Worm (Caenorhabditis elegans) whole organism, L3 larva: Measurements from ENCODE around the gene nhr-37.
A peak's percentile ranks its signal among the peaks of the same experiment; 100 is the strongest.

Experiments
- R02D3.7 ChIP-seq: fragments of 150-350 bp; optimal IDR thresholded peaks from 2 replicates; lab custom pipeline; 2014; ENCODE audit warnings: missing biosample characterization, missing genetic modification characterization
- ZK546.5 ChIP-seq: sonication (generic microtip); optimal IDR thresholded peaks from 2 replicates; lab custom pipeline; 2017; ENCODE audit warnings: missing biosample characterization, missing genetic modification characterization
- aly-2 ChIP-seq: fragments of 150-350 bp; optimal IDR thresholded peaks from 2 replicates; lab custom pipeline; 2014; ENCODE audit warnings: missing biosample characterization, missing genetic modification characterization
- ama-1 ChIP-seq: fragments of 150-350 bp; optimal IDR thresholded peaks from 2 replicates; lab custom pipeline; 2018
- ceh-16 ChIP-seq: sonication (generic microtip); optimal IDR thresholded peaks from 2 replicates; lab custom pipeline; 2017; ENCODE audit warnings: missing biosample characterization, missing genetic modification characterization
- ceh-82 ChIP-seq: fragments of 150-350 bp; optimal IDR thresholded peaks from 2 replicates; lab custom pipeline; 2014; ENCODE audit warnings: missing biosample characterization, missing genetic modification characterization
- ceh-9 ChIP-seq: sonication (generic microtip); optimal IDR thresholded peaks from 2 replicates; lab custom pipeline; 2018; ENCODE audit warnings: missing biosample characterization, missing genetic modification characterization
- egl-27 ChIP-seq: sonication (generic microtip); optimal IDR thresholded peaks from 4 replicates; lab custom pipeline; 2017; ENCODE audit warnings: missing biosample characterization, missing genetic modification reagents, missing genetic modification characterization
- egl-5 ChIP-seq: fragments of 150-350 bp; optimal IDR thresholded peaks from 2 replicates; lab custom pipeline; 2017; ENCODE audit warnings: missing biosample characterization, missing genetic modification reagents, missing genetic modification characterization, inconsistent platforms
- elt-1 ChIP-seq: fragments of 150-350 bp; optimal IDR thresholded peaks from 2 replicates; lab custom pipeline; 2014; ENCODE audit warnings: missing biosample characterization, missing genetic modification characterization
- elt-2 ChIP-seq: sonication (generic microtip); optimal IDR thresholded peaks from 2 replicates; lab custom pipeline; 2016; ENCODE audit warnings: missing genetic modification reagents, mild to moderate bottlenecking, missing genetic modification characterization, missing compliant biosample characterization
- elt-3 ChIP-seq, 3 experiments: fragments of 150-350 bp in 1 of 3; sonication (generic microtip) in 2 of 3; optimal IDR thresholded peaks; 2 replicates in 2 of 3; 4 replicates in 1 of 3; lab custom pipeline; 2014 to 2017; ENCODE audit warnings: missing biosample characterization in 3 of 3, missing genetic modification characterization in 3 of 3
- eor-1 ChIP-seq, 2 experiments: fragments of 150-350 bp; optimal IDR thresholded peaks; 2 replicates each; lab custom pipeline; 2014 to 2018; ENCODE audit warnings: missing biosample characterization in 2 of 2, missing genetic modification characterization in 2 of 2
- fkh-10 ChIP-seq: sonication (generic microtip); optimal IDR thresholded peaks from 2 replicates; lab custom pipeline; 2017; ENCODE audit warnings: missing biosample characterization, missing genetic modification reagents, missing genetic modification characterization
- fkh-2 ChIP-seq: fragments of 150-350 bp; optimal IDR thresholded peaks from 2 replicates; lab custom pipeline; 2014; ENCODE audit warnings: missing biosample characterization, missing genetic modification reagents, missing genetic modification characterization
- fos-1 ChIP-seq: fragments of 150-350 bp; optimal IDR thresholded peaks from 2 replicates; lab custom pipeline; 2014; ENCODE audit warnings: missing biosample characterization, missing genetic modification characterization
- hmg-11 ChIP-seq: sonication (generic microtip); optimal IDR thresholded peaks from 2 replicates; lab custom pipeline; 2016; ENCODE audit warnings: missing genetic modification characterization, missing compliant biosample characterization
- jun-1 ChIP-seq: fragments of 150-350 bp; optimal IDR thresholded peaks from 2 replicates; lab custom pipeline; 2014; ENCODE audit warnings: missing biosample characterization, missing genetic modification reagents, missing genetic modification characterization
- lin-15B ChIP-seq: fragments of 150-350 bp; optimal IDR thresholded peaks from 2 replicates; lab custom pipeline; 2014; ENCODE audit warnings: missing biosample characterization, missing genetic modification characterization
- lin-39 ChIP-seq: fragments of 150-350 bp; optimal IDR thresholded peaks from 2 replicates; lab custom pipeline; 2018; ENCODE audit warnings: missing biosample characterization, missing genetic modification reagents, missing genetic modification characterization
- lsy-12 ChIP-seq: sonication (generic microtip); optimal IDR thresholded peaks from 2 replicates; lab custom pipeline; 2016; ENCODE audit warnings: mild to moderate bottlenecking, missing genetic modification characterization, missing compliant biosample characterization
- mml-1 ChIP-seq: fragments of 150-350 bp; sonication (generic microtip); optimal IDR thresholded peaks from 3 replicates; lab custom pipeline; 2014; ENCODE audit warnings: missing biosample characterization, missing genetic modification characterization
- nhr-12 ChIP-seq: fragments of 150-350 bp; optimal IDR thresholded peaks from 2 replicates; lab custom pipeline; 2014; ENCODE audit warnings: missing biosample characterization, missing genetic modification characterization
- nhr-23 ChIP-seq: fragments of 150-350 bp; optimal IDR thresholded peaks from 2 replicates; lab custom pipeline; 2014; ENCODE audit warnings: missing biosample characterization, missing genetic modification reagents, missing genetic modification characterization
- nhr-237 ChIP-seq: fragments of 150-350 bp; optimal IDR thresholded peaks from 2 replicates; lab custom pipeline; 2014; ENCODE audit warnings: missing biosample characterization, missing genetic modification characterization
- nhr-25 ChIP-seq: sonication (generic microtip); optimal IDR thresholded peaks from 2 replicates; lab custom pipeline; 2017; ENCODE audit warnings: missing biosample characterization, missing genetic modification characterization
- nhr-43 ChIP-seq: sonication (generic microtip); optimal IDR thresholded peaks from 2 replicates; lab custom pipeline; 2016; ENCODE audit warnings: mild to moderate bottlenecking, missing genetic modification characterization, missing compliant biosample characterization; ENCODE audit not compliant: poor library complexity, severe bottlenecking
- nhr-67 ChIP-seq: fragments of 150-350 bp; optimal IDR thresholded peaks from 2 replicates; lab custom pipeline; 2014; ENCODE audit warnings: missing biosample characterization, missing genetic modification characterization
- nhr-76 ChIP-seq: fragments of 150-350 bp; sonication (generic microtip); optimal IDR thresholded peaks from 5 replicates; lab custom pipeline; 2014; ENCODE audit warnings: missing biosample characterization, missing genetic modification characterization
- pha-4 ChIP-seq: fragments of 150-350 bp; optimal IDR thresholded peaks from 2 replicates; lab custom pipeline; 2014; ENCODE audit warnings: missing biosample characterization, missing genetic modification reagents, missing genetic modification characterization
- pqm-1 ChIP-seq: fragments of 150-350 bp; optimal IDR thresholded peaks from 2 replicates; lab custom pipeline; 2017; ENCODE audit warnings: missing biosample characterization, missing genetic modification characterization, inconsistent platforms
- sea-2 ChIP-seq: fragments of 150-350 bp; sonication (generic microtip); optimal IDR thresholded peaks from 4 replicates; lab custom pipeline; 2014; ENCODE audit warnings: missing biosample characterization, missing genetic modification reagents, missing genetic modification characterization
- snpc-4 ChIP-seq: fragments of 150-350 bp; optimal IDR thresholded peaks from 2 replicates; lab custom pipeline; 2014; ENCODE audit warnings: missing biosample characterization, missing genetic modification characterization
- unc-62 ChIP-seq: fragments of 150-350 bp; sonication (generic microtip); optimal IDR thresholded peaks from 4 replicates; lab custom pipeline; 2014; ENCODE audit warnings: missing biosample characterization, missing genetic modification reagents, missing genetic modification characterization
- zag-1 ChIP-seq: fragments of 150-350 bp; optimal IDR thresholded peaks from 2 replicates; lab custom pipeline; 2014; ENCODE audit warnings: missing biosample characterization, missing genetic modification characterization
- ztf-11 ChIP-seq: fragments of 150-350 bp; optimal IDR thresholded peaks from 2 replicates; lab custom pipeline; 2014; ENCODE audit warnings: missing biosample characterization, missing genetic modification characterization

nhr-37 gene

ce11 chrV:6659533-6659932, 37.5 kb downstream of the nhr-37 start:
- TF ChIP-seq lin-39 (tag; lab: Kevin White, UChicago), result peak; percentile 24
- no peak for TF ChIP-seq pha-4
- TF ChIP-seq, all 47 proteins: peak for 1

DNA sequence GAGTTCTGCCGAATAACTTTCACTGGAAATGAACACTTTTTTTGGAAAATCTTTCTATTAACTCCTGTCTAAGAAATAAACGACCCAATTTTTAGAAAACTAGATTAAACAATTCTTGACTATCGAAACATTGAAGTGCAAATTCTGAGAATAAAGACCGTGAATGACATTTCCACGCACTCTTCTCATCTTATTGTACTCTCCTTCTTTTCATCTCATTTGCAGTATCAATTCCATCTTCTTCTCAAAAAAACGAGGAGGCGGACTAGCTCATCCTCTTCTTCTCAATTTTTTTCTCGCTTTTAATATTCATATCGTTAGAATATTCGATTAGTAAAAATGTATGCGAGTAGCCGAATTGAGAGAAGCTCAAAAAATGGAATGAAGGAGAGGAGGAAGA, 39.7 kb downstream of the nhr-37 start:
- TF ChIP-seq lin-39 (tag; lab: Kevin White, UChicago) (no peak), R02D3.7 (no peak), pha-4 (no peak), ceh-82 (tag; lab: Kevin White, UChicago) (no peak), unc-62 (GFP tag; lab: Kevin White, UChicago) (no peak), zag-1 (tag; lab: Kevin White, UChicago) (no peak), nhr-12 (no peak), eor-1 (tag; optimal IDR thresholded peaks at IDR 0.05; lab: Kevin White, UChicago) (no peak), lin-15B (tag; lab: Kevin White, UChicago) (no peak), pqm-1 (tag; lab: Kevin White, UChicago) (no peak), egl-5 (tag; lab: Kevin White, UChicago) (no peak), fkh-2 (tag; lab: Kevin White, UChicago) (no peak), elt-3 (tag; optimal IDR thresholded peaks at IDR 0.05; lab: Kevin White, UChicago) (no peak), fkh-10 (GFP tag; lab: Kevin White, UChicago) (no peak), nhr-23 (no peak), ceh-9 (tag; lab: Kevin White, UChicago) (no peak), ztf-11 (tag; lab: Kevin White, UChicago) (no peak), ceh-16 (tag; lab: Kevin White, UChicago) (no peak), snpc-4 (tag; lab: Kevin White, UChicago) (no peak), elt-2 (tag; lab: Kevin White, UChicago) (no peak)

DNA sequence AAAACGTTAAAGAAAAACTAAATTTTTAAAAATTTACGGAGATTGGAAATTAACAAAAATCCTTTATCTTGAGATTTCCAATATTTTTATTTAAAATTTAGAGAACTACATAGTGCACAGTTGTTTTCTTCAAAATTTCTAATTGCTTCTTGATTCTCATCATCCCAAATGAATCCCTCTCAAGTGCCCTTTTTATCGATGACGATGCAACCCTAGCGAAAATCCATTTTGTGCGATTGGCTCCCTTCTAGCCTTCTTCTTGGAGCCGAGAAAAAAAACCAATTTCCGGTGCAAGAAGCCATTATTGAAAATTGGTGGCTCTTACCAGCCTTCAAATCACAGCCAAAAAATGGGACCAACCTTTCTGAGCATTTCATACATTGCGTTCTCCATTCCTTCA, 40.5 kb downstream of the nhr-37 start:
- TF ChIP-seq nhr-76 (no peak), nhr-12 (no peak)

- TF ChIP-seq sea-2 (GFP tag; lab: Kevin White, UChicago), result no peak
- TF ChIP-seq hmg-11 (tag; lab: Kevin White, UChicago), result no peak
- no peak for TF ChIP-seq R02D3.7
- peak; percentile 89 for TF ChIP-seq elt-2 (tag; lab: Kevin White, UChicago)
- no peak for TF ChIP-seq fkh-2 (tag; lab: Kevin White, UChicago)
- TF ChIP-seq nhr-43 (tag; lab: Kevin White, UChicago), result no peak
- no peak for TF ChIP-seq aly-2 (tag; lab: Kevin White, UChicago)
- no peak for TF ChIP-seq ama-1 (lab: Kevin White, UChicago)
- TF ChIP-seq snpc-4 (tag; lab: Kevin White, UChicago), result no peak
- TF ChIP-seq nhr-67 (tag; lab: Kevin White, UChicago), result no peak
- TF ChIP-seq pqm-1 (tag; lab: Kevin White, UChicago), result peak; percentile 83
- TF ChIP-seq zag-1 (tag; lab: Kevin White, UChicago), result no peak
- TF ChIP-seq lsy-12 (tag; lab: Kevin White, UChicago), result no peak
- TF ChIP-seq jun-1, result peak; percentile 14
- TF ChIP-seq mml-1 (tag; lab: Kevin White, UChicago), result no peak
- TF ChIP-seq, all 47 proteins: peak for 3
These were observed 43.8 kb downstream of the nhr-37 start, which contains the start of gene pmp-5 for ce11 chrV:6665751-6666150. pmp-5 (minus strand) TSS chrV:6665813.

DNA sequence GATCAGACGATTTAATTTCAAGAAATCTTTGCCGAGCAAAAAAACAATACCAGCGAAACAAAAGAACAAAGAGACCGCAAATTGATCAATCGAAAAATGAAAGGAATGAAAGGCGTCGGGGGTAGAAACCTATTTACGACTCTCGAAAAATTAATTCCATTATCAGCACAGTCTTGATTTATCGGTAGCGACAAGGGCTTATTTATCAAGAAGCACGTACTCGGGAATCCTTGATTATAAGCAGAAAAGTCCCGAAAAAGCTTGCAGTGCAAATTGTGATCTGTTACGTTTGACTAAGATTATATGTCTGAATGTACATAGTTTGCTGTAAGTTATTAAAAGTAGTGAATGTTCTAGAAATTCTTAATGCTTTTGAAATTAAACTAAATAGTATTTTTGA, 44.6 kb downstream of the nhr-37 start:
- TF ChIP-seq nhr-237, result no peak
- TF ChIP-seq elt-2 (tag; lab: Kevin White, UChicago), result peak; percentile 58
- no peak for TF ChIP-seq egl-27 (tag; lab: Kevin White, UChicago)
- no peak for TF ChIP-seq sea-2 (GFP tag; lab: Kevin White, UChicago)
- TF ChIP-seq eor-1 (tag; optimal IDR thresholded peaks at IDR 0.05; lab: Kevin White, UChicago), result no peak
- no peak for TF ChIP-seq jun-1
- TF ChIP-seq pqm-1 (tag; lab: Kevin White, UChicago), result peak; percentile 76

- TF ChIP-seq nhr-67 (tag; lab: Kevin White, UChicago) (no peak), nhr-76 (no peak), elt-1 (tag; lab: Kevin White, UChicago) (no peak), fos-1 (tag; lab: Kevin White, UChicago) (no peak), snpc-4 (tag; lab: Kevin White, UChicago) (no peak), ceh-16 (tag; lab: Kevin White, UChicago) (no peak), ama-1 (lab: Kevin White, UChicago) (no peak), ZK546.5 (tag; lab: Kevin White, UChicago) (no peak), nhr-25 (no peak), fkh-2 (tag; lab: Kevin White, UChicago) (no peak), zag-1 (tag; lab: Kevin White, UChicago) (no peak), unc-62 (GFP tag; lab: Kevin White, UChicago) (no peak), ceh-82 (tag; lab: Kevin White, UChicago) (no peak), pha-4 (no peak)
These were observed 46.7 kb downstream of the nhr-37 start, which contains the start of gene str-180 for ce11 chrV:6668741-6669140. str-180 (minus strand) TSS chrV:6668841.
